Worm (Caenorhabditis elegans) whole organism, L4/young adult: Measurements from ENCODE around the gene T24C12.3.

Source experiments
- W03F9.2 ChIP-seq: fragments of 150-350 bp; optimal IDR thresholded peaks from 2 replicates; lab custom pipeline; 2014; ENCODE audit warnings: missing biosample characterization, missing genetic modification characterization
- dao-5 ChIP-seq: sonication (generic microtip); optimal IDR thresholded peaks from 2 replicates; lab custom pipeline; 2016; ENCODE audit warnings: missing genotype, missing genetic modification characterization, moderate library complexity, missing compliant biosample characterization
- him-1 ChIP-seq: sonication (generic microtip); optimal IDR thresholded peaks from 2 replicates; lab custom pipeline; 2016; ENCODE audit warnings: missing genotype, missing genetic modification reagents, missing genetic modification characterization, missing compliant biosample characterization

DNA sequence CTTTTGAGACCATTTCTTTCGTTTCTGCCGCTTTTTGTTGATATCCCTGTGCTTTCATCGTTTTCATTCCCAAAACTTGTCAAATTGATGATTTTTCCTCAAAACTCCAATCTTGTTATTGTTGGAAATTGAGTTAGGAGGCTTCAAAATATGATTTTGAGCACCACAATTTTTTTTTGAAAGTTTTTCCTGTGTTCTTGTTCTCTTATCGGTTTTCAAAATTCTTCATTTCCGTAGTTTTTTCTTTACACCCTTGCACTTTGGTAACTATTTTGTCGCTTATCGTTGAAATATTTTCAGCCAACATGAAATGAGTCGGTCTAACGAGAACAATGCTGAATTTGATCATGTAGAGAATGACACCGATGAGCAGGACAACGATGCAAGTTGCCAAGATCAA is 23.1 kb downstream of the T24C12.3 start, which contains the start of gene F48B9.1:
- TF ChIP-seq W03F9.2 (tag; lab: Kevin White, UChicago) (no peak), him-1 (tag; lab: Kevin White, UChicago) (no peak), dao-5 (no peak)
